Worm (Caenorhabditis elegans) whole organism, L1 larva: Measurements from ENCODE around the gene srab-12.

Experiments
- fkh-10 ChIP-seq: sonication (generic microtip); optimal IDR thresholded peaks from 2 replicates; lab custom pipeline; 2017; ENCODE audit warnings: missing biosample characterization, missing genetic modification reagents, missing genetic modification characterization
- hpl-2 ChIP-seq: fragments of 150-350 bp; optimal IDR thresholded peaks from 2 replicates; lab custom pipeline; 2014; ENCODE audit warnings: missing biosample characterization, missing genetic modification reagents, missing genetic modification characterization
- lir-3 ChIP-seq: sonication (generic microtip); optimal IDR thresholded peaks from 2 replicates; lab custom pipeline; 2016; ENCODE audit warnings: mild to moderate bottlenecking, missing genetic modification characterization, moderate library complexity, missing compliant biosample characterization; ENCODE audit not compliant: poor library complexity
- mef-2 ChIP-seq: fragments of 150-350 bp; optimal IDR thresholded peaks from 2 replicates; lab custom pipeline; 2014; ENCODE audit warnings: missing biosample characterization, missing genetic modification characterization
- nhr-11 ChIP-seq: fragments of 150-350 bp; optimal IDR thresholded peaks from 2 replicates; lab custom pipeline; 2014; ENCODE audit warnings: missing biosample characterization, missing genetic modification characterization
- skn-1 ChIP-seq: fragments of 150-350 bp; optimal IDR thresholded peaks from 2 replicates; lab custom pipeline; 2014; ENCODE audit warnings: missing biosample characterization, missing genetic modification characterization
- unc-130 ChIP-seq: fragments of 150-350 bp; optimal IDR thresholded peaks from 2 replicates; lab custom pipeline; 2017; ENCODE audit warnings: missing biosample characterization, missing genetic modification characterization, inconsistent platforms
- ztf-11 ChIP-seq, 2 experiments: sonication (generic microtip); optimal IDR thresholded peaks; 2 replicates each; lab custom pipeline; 2016 to 2017; ENCODE audit warnings: missing genetic modification characterization in 2 of 2, missing biosample characterization in 1 of 2, missing compliant biosample characterization in 1 of 2

- no peak for TF ChIP-seq fkh-10
- no peak for TF ChIP-seq unc-130 (tag; lab: Kevin White, UChicago)
- no peak for TF ChIP-seq lir-3 (tag; lab: Kevin White, UChicago)
- no peak for TF ChIP-seq skn-1 (tag; lab: Kevin White, UChicago)
- no peak for TF ChIP-seq nhr-11
- no peak for TF ChIP-seq hpl-2
- no peak for TF ChIP-seq ztf-11 (tag; optimal IDR thresholded peaks at IDR 0.05; lab: Kevin White, UChicago)
- TF ChIP-seq mef-2 (tag; lab: Kevin White, UChicago) = no peak
Measured at ce11 chrV:17739801-17740200, 43.6 kb downstream of the srab-12 start, which contains the start of gene cutl-4.
